Fruit fly (Drosophila melanogaster): ENCODE data around the gene CG5439.

DNA sequence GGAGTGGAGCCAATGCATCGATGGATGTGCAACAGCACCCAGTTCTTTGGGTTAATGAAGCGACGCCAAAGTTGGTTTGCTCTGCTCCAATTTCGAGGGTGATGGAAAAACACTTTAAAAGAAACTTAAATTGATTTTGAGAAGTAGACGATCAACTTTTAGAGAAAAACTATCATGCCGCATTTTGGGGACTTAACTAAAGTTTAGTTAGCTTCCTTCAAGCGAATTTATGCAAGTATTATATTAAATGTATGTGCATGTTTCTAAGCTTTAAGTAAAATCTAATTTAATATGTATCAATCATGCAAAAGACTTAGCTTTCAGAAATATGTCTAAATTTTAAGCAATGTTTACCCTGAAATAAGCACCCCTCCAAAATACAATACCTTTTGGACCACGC is 46.7 kb upstream of the CG5439 start, which contains the start of gene CG5122:
- TF ChIP-seq fd85E (GFP tag; optimal IDR thresholded peaks at IDR 0.05): no peak
- no peak for TF ChIP-seq vri (GFP tag; optimal IDR thresholded peaks at IDR 0.05)
